Fruit fly (Drosophila melanogaster) whole organism, embryonic: ENCODE results near the gene CG43051.
A peak's percentile ranks its signal among the peaks of the same experiment; 100 is the strongest.

Experiments used
- CG10147 ChIP-seq: fragments of 200-800 bp; sonication (Bioruptor generic); optimal IDR thresholded peaks from 2 replicates; lab custom pipeline; 2019; ENCODE audit warnings: missing biosample characterization, mild to moderate bottlenecking, missing genetic modification characterization, moderate library complexity
- CG12071 ChIP-seq: fragments of 200-800 bp; sonication (Bioruptor generic); optimal IDR thresholded peaks from 3 replicates; lab custom pipeline; 2018; ENCODE audit warnings: missing biosample characterization, mild to moderate bottlenecking, missing genetic modification characterization
- CG12299 ChIP-seq: fragments of 200-800 bp; sonication (Bioruptor generic); optimal IDR thresholded peaks from 2 replicates; lab custom pipeline; 2018; ENCODE audit warnings: missing biosample characterization, mild to moderate bottlenecking, missing genetic modification characterization
- CG14710 ChIP-seq: fragments of 200-800 bp; sonication (Bioruptor generic); optimal IDR thresholded peaks from 3 replicates; lab custom pipeline; 2019; ENCODE audit warnings: missing biosample characterization, mild to moderate bottlenecking, missing genetic modification characterization, moderate library complexity
- CG18599 ChIP-seq: fragments of 200-800 bp; sonication (Bioruptor generic); optimal IDR thresholded peaks from 3 replicates; lab custom pipeline; 2017; ENCODE audit warnings: missing biosample characterization, missing genetic modification characterization, mild to moderate bottlenecking, moderate library complexity, missing genetic modification reagents
- CG4328 ChIP-seq: fragments of 200-800 bp; sonication (Bioruptor generic); optimal IDR thresholded peaks from 3 replicates; lab custom pipeline; 2017; ENCODE audit warnings: missing biosample characterization, missing genetic modification reagents, missing genetic modification characterization
- CG6272 ChIP-seq: fragments of 200-800 bp; sonication (Bioruptor generic); IDR thresholded peaks from 2 replicates; pipeline ENCODE4 v1.3.6; 2022; ENCODE audit warnings: missing biosample characterization, missing genetic modification characterization
- Hr78 ChIP-seq, 2 experiments: fragments of 200-800 bp in 1 of 2; fragments of >200 bp in 1 of 2; sonication (Bioruptor generic) in 1 of 2; optimal IDR thresholded peaks; 2 replicates each; lab custom pipeline; 2017 to 2019; ENCODE audit warnings: missing biosample characterization in 2 of 2, missing genetic modification characterization in 2 of 2, mild to moderate bottlenecking in 1 of 2, moderate library complexity in 1 of 2
- fru ChIP-seq: fragments of >200 bp; optimal IDR thresholded peaks from 2 replicates; lab custom pipeline; 2017
- lmd ChIP-seq: fragments of 200-800 bp; sonication (Bioruptor generic); IDR thresholded peaks from 2 replicates; pipeline ENCODE4 v1.3.6; 2022; ENCODE audit warnings: missing biosample characterization, missing genetic modification characterization
- psq ChIP-seq: fragments of 200-800 bp; sonication (Bioruptor generic); optimal IDR thresholded peaks from 2 replicates; lab custom pipeline; 2017; ENCODE audit warnings: missing biosample characterization, missing genetic modification characterization
- vnd ChIP-seq: fragments of 200-800 bp; sonication (Bioruptor generic); IDR thresholded peaks from 3 replicates; pipeline ENCODE4 v1.3.6; 2022; ENCODE audit warnings: missing biosample characterization, missing genetic modification characterization; ENCODE audit not compliant: partially characterized antibody
- zfh2 ChIP-seq: fragments of 200-800 bp; sonication (Bioruptor generic); optimal IDR thresholded peaks from 2 replicates; lab custom pipeline; 2016; ENCODE audit warnings: missing biosample characterization, missing genetic modification characterization

DNA sequence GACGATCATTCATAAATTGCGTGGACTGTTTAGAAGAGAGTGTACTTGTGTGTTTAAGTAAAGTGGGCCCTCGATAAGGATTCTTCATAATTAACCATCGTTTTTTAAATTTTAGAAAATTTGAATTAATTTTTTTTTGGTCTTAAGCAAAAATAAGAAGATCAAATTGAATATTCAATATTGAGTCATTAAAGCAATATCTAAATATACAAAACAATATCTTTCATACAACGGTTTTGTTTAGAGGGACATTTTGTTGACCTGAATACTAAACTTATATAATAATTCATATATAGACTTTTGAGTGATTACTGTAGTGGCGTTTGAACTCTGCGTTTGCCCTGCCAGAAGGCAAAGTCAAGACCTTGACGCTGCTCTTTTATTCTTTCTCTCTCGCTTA, 34.3 kb downstream of the CG43051 start:
- TF ChIP-seq vnd (GFP tag; lab: Robert Waterston, UW): no peak
- peak; percentile 66; the same call in 1 of the 2 replicates for TF ChIP-seq lmd (GFP tag; lab: Robert Waterston, UW)
- TF ChIP-seq CG6272 (GFP tag; lab: Robert Waterston, UW): no peak
- no peak for TF ChIP-seq Hr78 (GFP tag; optimal IDR thresholded peaks at IDR 0.05; lab: Kevin White, UChicago)
- peak; percentile 85 for TF ChIP-seq CG10147
- peak; percentile 76 for TF ChIP-seq CG18599 (GFP tag; lab: Kevin White, UChicago)
- TF ChIP-seq CG12299: no peak
- TF ChIP-seq zfh2: peak; percentile 41
- TF ChIP-seq CG12071 (GFP tag; lab: Kevin White, UChicago): no peak
- no peak for TF ChIP-seq psq
- no peak for TF ChIP-seq fru (lab: Kevin White, UChicago)
- no peak for TF ChIP-seq CG14710 (tag; lab: Kevin White, UChicago)
- TF ChIP-seq CG4328 (GFP tag; lab: Kevin White, UChicago): no peak
